Worm (Caenorhabditis elegans): ENCODE measurements around the gene lgc-40.

The lgc-40 gene

ce11 chrX:2364703-2365299 lies 4.9 kb downstream of the lgc-40 start:
- TF ChIP-seq unc-62 (GFP tag; optimal IDR thresholded peaks at IDR 0.05): no peak

- no peak for TF ChIP-seq unc-62 (GFP tag; optimal IDR thresholded peaks at IDR 0.05)
These were observed 6.0 kb downstream of the lgc-40 start, which contains the start of gene T24D8.6 for ce11 chrX:2365890-2366289. T24D8.6 (minus strand) TSS chrX:2365990.

ce11 chrX:2368042-2368814 lies 8.3 kb downstream of the lgc-40 start:
- TF ChIP-seq unc-62 (GFP tag; optimal IDR thresholded peaks at IDR 0.05): no peak

ce11 chrX:2369073-2369472 lies 9.2 kb downstream of the lgc-40 start:
- no peak for TF ChIP-seq unc-62 (GFP tag; optimal IDR thresholded peaks at IDR 0.05)

- TF ChIP-seq unc-62 (GFP tag; optimal IDR thresholded peaks at IDR 0.05): no peak
These were observed 10.8 kb downstream of the lgc-40 start for ce11 chrX:2370655-2371054.

ce11 chrX:2372134-2372533 lies 12.2 kb downstream of the lgc-40 start:
- no peak for TF ChIP-seq unc-62 (GFP tag; optimal IDR thresholded peaks at IDR 0.05)

- TF ChIP-seq unc-62 (GFP tag; optimal IDR thresholded peaks at IDR 0.05): no peak
These were observed 15.6 kb downstream of the lgc-40 start, which contains the start of gene F47G3.3 for ce11 chrX:2375300-2376035. F47G3.3 (plus strand) TSS chrX:2375985.

ce11 chrX:2380818-2381217 lies 20.9 kb downstream of the lgc-40 start:
- no peak for TF ChIP-seq unc-62 (GFP tag; optimal IDR thresholded peaks at IDR 0.05)

- no peak for TF ChIP-seq unc-62 (GFP tag; optimal IDR thresholded peaks at IDR 0.05)
These were observed 21.4 kb downstream of the lgc-40 start, which contains the start of gene F47G3.4 for ce11 chrX:2381282-2381681. F47G3.4 (plus strand) TSS chrX:2381582.

- no peak for TF ChIP-seq unc-62 (GFP tag; optimal IDR thresholded peaks at IDR 0.05)
These were observed 22.3 kb downstream of the lgc-40 start for ce11 chrX:2382227-2382626.

ce11 chrX:2385453-2385852 lies 25.6 kb downstream of the lgc-40 start, which contains the start of gene F47G3.1:
F47G3.1 (plus strand) TSS chrX:2385753.
- no peak for TF ChIP-seq unc-62 (GFP tag; optimal IDR thresholded peaks at IDR 0.05)

ce11 chrX:2386922-2387566 lies 27.1 kb downstream of the lgc-40 start:
- no peak for TF ChIP-seq unc-62 (GFP tag; optimal IDR thresholded peaks at IDR 0.05)

ce11 chrX:2394983-2395382 lies 35.1 kb downstream of the lgc-40 start, which contains the start of gene C43H6.6:
C43H6.6 (plus strand) TSS chrX:2395283.
- TF ChIP-seq unc-62 (GFP tag; optimal IDR thresholded peaks at IDR 0.05): no peak

- TF ChIP-seq unc-62 (GFP tag; optimal IDR thresholded peaks at IDR 0.05): no peak
These were observed 42.0 kb downstream of the lgc-40 start, which contains the start of gene dhhc-9 for ce11 chrX:2401883-2402282. dhhc-9 (minus strand) TSS chrX:2402036.

ce11 chrX:2403724-2404123 lies 43.8 kb downstream of the lgc-40 start, which contains the start of gene C43H6.4:
C43H6.4 (plus strand) TSS chrX:2404024.
- no peak for TF ChIP-seq unc-62 (GFP tag; optimal IDR thresholded peaks at IDR 0.05)

- TF ChIP-seq unc-62 (GFP tag; optimal IDR thresholded peaks at IDR 0.05): no peak
These were observed 47.3 kb downstream of the lgc-40 start, which contains the start of gene mtpn-1 for ce11 chrX:2407167-2407566. mtpn-1 (plus strand) TSS chrX:2407467.

Data from whole organism, dauer.